Worm (Caenorhabditis elegans) whole organism, L3 larva: ENCODE measurements around the gene C42D4.3.

Experiments
- R02D3.7 ChIP-seq: fragments of 150-350 bp; optimal IDR thresholded peaks from 2 replicates; lab custom pipeline; 2014; ENCODE audit warnings: missing biosample characterization, missing genetic modification characterization
- aly-2 ChIP-seq: fragments of 150-350 bp; optimal IDR thresholded peaks from 2 replicates; lab custom pipeline; 2014; ENCODE audit warnings: missing biosample characterization, missing genetic modification characterization
- ama-1 ChIP-seq: fragments of 150-350 bp; optimal IDR thresholded peaks from 2 replicates; lab custom pipeline; 2018
- ceh-16 ChIP-seq: sonication (generic microtip); optimal IDR thresholded peaks from 2 replicates; lab custom pipeline; 2017; ENCODE audit warnings: missing biosample characterization, missing genetic modification characterization
- ceh-28 ChIP-seq: fragments of 150-350 bp; optimal IDR thresholded peaks from 2 replicates; lab custom pipeline; 2014; ENCODE audit warnings: missing biosample characterization, missing genetic modification reagents, missing genetic modification characterization
- ceh-82 ChIP-seq: fragments of 150-350 bp; optimal IDR thresholded peaks from 2 replicates; lab custom pipeline; 2014; ENCODE audit warnings: missing biosample characterization, missing genetic modification characterization
- ceh-9 ChIP-seq: sonication (generic microtip); optimal IDR thresholded peaks from 2 replicates; lab custom pipeline; 2018; ENCODE audit warnings: missing biosample characterization, missing genetic modification characterization
- daf-12 ChIP-seq: fragments of 150-350 bp; optimal IDR thresholded peaks from 2 replicates; lab custom pipeline; 2014; ENCODE audit warnings: missing biosample characterization, missing genetic modification reagents, missing genetic modification characterization
- egl-27 ChIP-seq: sonication (generic microtip); optimal IDR thresholded peaks from 4 replicates; lab custom pipeline; 2017; ENCODE audit warnings: missing biosample characterization, missing genetic modification reagents, missing genetic modification characterization
- egl-5 ChIP-seq: fragments of 150-350 bp; optimal IDR thresholded peaks from 2 replicates; lab custom pipeline; 2017; ENCODE audit warnings: missing biosample characterization, missing genetic modification reagents, missing genetic modification characterization, inconsistent platforms
- elt-1 ChIP-seq: fragments of 150-350 bp; optimal IDR thresholded peaks from 2 replicates; lab custom pipeline; 2014; ENCODE audit warnings: missing biosample characterization, missing genetic modification characterization
- elt-2 ChIP-seq: sonication (generic microtip); optimal IDR thresholded peaks from 2 replicates; lab custom pipeline; 2016; ENCODE audit warnings: missing genetic modification reagents, mild to moderate bottlenecking, missing genetic modification characterization, missing compliant biosample characterization
- elt-3 ChIP-seq, 3 experiments: fragments of 150-350 bp in 1 of 3; sonication (generic microtip) in 2 of 3; optimal IDR thresholded peaks; 2 replicates in 2 of 3; 4 replicates in 1 of 3; lab custom pipeline; 2014 to 2017; ENCODE audit warnings: missing biosample characterization in 3 of 3, missing genetic modification characterization in 3 of 3
- eor-1 ChIP-seq, 2 experiments: fragments of 150-350 bp; optimal IDR thresholded peaks; 2 replicates each; lab custom pipeline; 2014 to 2018; ENCODE audit warnings: missing biosample characterization in 2 of 2, missing genetic modification characterization in 2 of 2
- fkh-2 ChIP-seq: fragments of 150-350 bp; optimal IDR thresholded peaks from 2 replicates; lab custom pipeline; 2014; ENCODE audit warnings: missing biosample characterization, missing genetic modification reagents, missing genetic modification characterization
- fos-1 ChIP-seq: fragments of 150-350 bp; optimal IDR thresholded peaks from 2 replicates; lab custom pipeline; 2014; ENCODE audit warnings: missing biosample characterization, missing genetic modification characterization
- hmg-11 ChIP-seq: sonication (generic microtip); optimal IDR thresholded peaks from 2 replicates; lab custom pipeline; 2016; ENCODE audit warnings: missing genetic modification characterization, missing compliant biosample characterization
- jun-1 ChIP-seq: fragments of 150-350 bp; optimal IDR thresholded peaks from 2 replicates; lab custom pipeline; 2014; ENCODE audit warnings: missing biosample characterization, missing genetic modification reagents, missing genetic modification characterization
- lin-15B ChIP-seq: fragments of 150-350 bp; optimal IDR thresholded peaks from 2 replicates; lab custom pipeline; 2014; ENCODE audit warnings: missing biosample characterization, missing genetic modification characterization
- lin-39 ChIP-seq: fragments of 150-350 bp; optimal IDR thresholded peaks from 2 replicates; lab custom pipeline; 2018; ENCODE audit warnings: missing biosample characterization, missing genetic modification reagents, missing genetic modification characterization
- lsy-12 ChIP-seq: sonication (generic microtip); optimal IDR thresholded peaks from 2 replicates; lab custom pipeline; 2016; ENCODE audit warnings: mild to moderate bottlenecking, missing genetic modification characterization, missing compliant biosample characterization
- mdl-1 ChIP-seq: fragments of 150-350 bp; optimal IDR thresholded peaks from 2 replicates; lab custom pipeline; 2014; ENCODE audit warnings: missing biosample characterization, missing genetic modification characterization
- mml-1 ChIP-seq: fragments of 150-350 bp; sonication (generic microtip); optimal IDR thresholded peaks from 3 replicates; lab custom pipeline; 2014; ENCODE audit warnings: missing biosample characterization, missing genetic modification characterization
- nhr-11 ChIP-seq: fragments of 150-350 bp; optimal IDR thresholded peaks from 2 replicates; lab custom pipeline; 2014; ENCODE audit warnings: missing biosample characterization, missing genetic modification characterization
- nhr-12 ChIP-seq: fragments of 150-350 bp; optimal IDR thresholded peaks from 2 replicates; lab custom pipeline; 2014; ENCODE audit warnings: missing biosample characterization, missing genetic modification characterization
- nhr-23 ChIP-seq: fragments of 150-350 bp; optimal IDR thresholded peaks from 2 replicates; lab custom pipeline; 2014; ENCODE audit warnings: missing biosample characterization, missing genetic modification reagents, missing genetic modification characterization
- nhr-25 ChIP-seq: sonication (generic microtip); optimal IDR thresholded peaks from 2 replicates; lab custom pipeline; 2017; ENCODE audit warnings: missing biosample characterization, missing genetic modification characterization
- nhr-28 ChIP-seq: fragments of 150-350 bp; optimal IDR thresholded peaks from 2 replicates; lab custom pipeline; 2014; ENCODE audit warnings: missing biosample characterization, missing genetic modification characterization
- nhr-67 ChIP-seq: fragments of 150-350 bp; optimal IDR thresholded peaks from 2 replicates; lab custom pipeline; 2014; ENCODE audit warnings: missing biosample characterization, missing genetic modification characterization
- nhr-76 ChIP-seq: fragments of 150-350 bp; sonication (generic microtip); optimal IDR thresholded peaks from 5 replicates; lab custom pipeline; 2014; ENCODE audit warnings: missing biosample characterization, missing genetic modification characterization
- nhr-77 ChIP-seq: fragments of 150-350 bp; optimal IDR thresholded peaks from 2 replicates; lab custom pipeline; 2014; ENCODE audit warnings: missing biosample characterization, missing genetic modification characterization
- pha-4 ChIP-seq: fragments of 150-350 bp; optimal IDR thresholded peaks from 2 replicates; lab custom pipeline; 2014; ENCODE audit warnings: missing biosample characterization, missing genetic modification reagents, missing genetic modification characterization
- pqm-1 ChIP-seq: fragments of 150-350 bp; optimal IDR thresholded peaks from 2 replicates; lab custom pipeline; 2017; ENCODE audit warnings: missing biosample characterization, missing genetic modification characterization, inconsistent platforms
- sea-2 ChIP-seq: fragments of 150-350 bp; sonication (generic microtip); optimal IDR thresholded peaks from 4 replicates; lab custom pipeline; 2014; ENCODE audit warnings: missing biosample characterization, missing genetic modification reagents, missing genetic modification characterization
- tbx-2 ChIP-seq: sonication (generic microtip); optimal IDR thresholded peaks from 2 replicates; lab custom pipeline; 2016; ENCODE audit warnings: mild to moderate bottlenecking, missing genetic modification characterization, missing compliant biosample characterization
- unc-39 ChIP-seq: sonication (generic microtip); optimal IDR thresholded peaks from 4 replicates; lab custom pipeline; 2017; ENCODE audit warnings: missing biosample characterization, missing genetic modification characterization
- unc-62 ChIP-seq: fragments of 150-350 bp; sonication (generic microtip); optimal IDR thresholded peaks from 4 replicates; lab custom pipeline; 2014; ENCODE audit warnings: missing biosample characterization, missing genetic modification reagents, missing genetic modification characterization
- zag-1 ChIP-seq: fragments of 150-350 bp; optimal IDR thresholded peaks from 2 replicates; lab custom pipeline; 2014; ENCODE audit warnings: missing biosample characterization, missing genetic modification characterization

Gene C42D4.3

DNA sequence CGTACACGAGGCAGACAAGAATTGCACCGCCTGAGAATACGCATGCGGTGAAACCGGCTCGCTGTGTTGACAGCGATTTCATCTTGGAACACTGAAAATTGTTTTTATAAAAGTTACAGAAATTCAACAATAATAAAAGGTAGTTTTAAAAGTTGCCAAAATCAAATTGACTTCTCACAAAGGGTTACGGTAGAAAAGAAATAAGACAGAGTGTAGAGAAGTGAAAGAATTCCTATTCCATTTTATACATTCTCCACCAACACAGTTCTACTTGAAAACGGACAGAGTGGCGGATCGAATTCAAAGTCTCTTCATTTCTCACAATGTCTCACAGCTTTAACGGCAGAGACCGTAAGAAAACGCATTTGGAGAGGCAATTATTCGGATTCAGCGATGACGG, 26.6 kb upstream of the C42D4.3 start, which contains the start of gene col-113:
col-113 (minus strand) TSS at position 101 of the 400 bp plus-strand sequence.
- TF ChIP-seq lin-39 = no peak
- no peak for TF ChIP-seq sea-2 (GFP tag; lab: Kevin White, UChicago)
- TF ChIP-seq R02D3.7 = no peak
- TF ChIP-seq nhr-23 (tag; lab: Kevin White, UChicago) = no peak
- TF ChIP-seq egl-5 (tag; lab: Kevin White, UChicago) = no peak
- TF ChIP-seq hmg-11 (tag; lab: Kevin White, UChicago) = no peak
- no peak for TF ChIP-seq jun-1
- TF ChIP-seq pqm-1 (tag; lab: Kevin White, UChicago) = no peak
- TF ChIP-seq nhr-67 (tag; lab: Kevin White, UChicago) = no peak
- TF ChIP-seq eor-1 (tag; optimal IDR thresholded peaks at IDR 0.05; lab: Kevin White, UChicago) = no peak
- no peak for TF ChIP-seq zag-1 (tag; lab: Kevin White, UChicago)

DNA sequence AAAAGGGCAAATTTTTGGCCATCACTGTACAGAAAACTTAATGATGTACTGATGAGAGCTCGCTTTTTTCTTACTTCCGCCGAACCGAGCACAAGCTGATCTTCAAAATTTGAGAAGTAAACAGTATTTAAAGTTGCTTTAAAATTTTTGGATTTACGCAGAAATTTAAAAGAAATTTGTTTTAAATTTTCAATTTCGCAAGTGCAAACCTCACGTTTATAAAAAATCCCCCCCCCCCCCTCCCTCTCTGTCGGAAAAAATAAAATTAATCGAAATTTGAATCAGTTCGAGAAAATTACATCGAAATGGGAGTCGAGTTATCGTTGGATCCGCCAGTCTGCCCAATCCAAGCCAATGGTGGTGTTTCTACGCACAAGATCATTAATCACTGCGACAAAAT, 25.7 kb upstream of the C42D4.3 start, which contains the start of gene C34D4.3:
C34D4.3 (plus strand) TSS at position 301 of the 400 bp plus-strand sequence.
- no peak for TF ChIP-seq lin-39
- no peak for TF ChIP-seq eor-1 (tag; optimal IDR thresholded peaks at IDR 0.05; lab: Kevin White, UChicago)
- no peak for TF ChIP-seq nhr-77
- TF ChIP-seq lin-15B (tag; lab: Kevin White, UChicago) = no peak
- TF ChIP-seq fos-1 (tag; lab: Kevin White, UChicago) = no peak
- TF ChIP-seq mdl-1 (tag; lab: Kevin White, UChicago) = no peak
- no peak for TF ChIP-seq nhr-25 (tag; lab: Kevin White, UChicago)
- no peak for TF ChIP-seq nhr-12 (tag; lab: Kevin White, UChicago)
- no peak for TF ChIP-seq pqm-1 (tag; lab: Kevin White, UChicago)
- TF ChIP-seq lsy-12 (tag; lab: Kevin White, UChicago) = no peak
- TF ChIP-seq ceh-82 = no peak
- no peak for TF ChIP-seq ceh-16 (tag; lab: Kevin White, UChicago)
- no peak for TF ChIP-seq nhr-67 (tag; lab: Kevin White, UChicago)
- TF ChIP-seq egl-5 (tag; lab: Kevin White, UChicago) = no peak
- no peak for TF ChIP-seq R02D3.7
- no peak for TF ChIP-seq sea-2 (GFP tag; lab: Kevin White, UChicago)
- no peak for TF ChIP-seq nhr-76 (tag; lab: Kevin White, UChicago)
- no peak for TF ChIP-seq ama-1 (lab: Kevin White, UChicago)
- TF ChIP-seq elt-1 (tag; lab: Kevin White, UChicago) = no peak
- no peak for TF ChIP-seq nhr-11 (tag; lab: Kevin White, UChicago)

DNA sequence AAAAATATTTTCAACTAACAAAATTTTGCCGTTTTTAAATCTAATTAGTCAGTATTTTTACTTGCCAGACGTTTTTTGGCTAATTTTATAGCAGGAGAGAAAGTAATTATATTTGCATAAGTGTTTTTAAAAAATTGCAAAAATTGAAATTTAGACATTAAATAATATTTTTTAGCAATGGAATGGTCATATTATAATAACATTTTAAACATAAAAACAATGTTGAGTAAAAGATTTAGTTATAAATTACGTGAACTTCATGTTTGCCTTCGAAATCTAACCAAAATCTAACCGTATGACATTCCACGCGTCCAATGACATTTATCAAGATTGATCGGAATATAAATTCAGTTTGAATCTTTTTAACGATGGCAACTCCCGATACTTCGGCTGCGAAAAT, 24.7 kb upstream of the C42D4.3 start, which contains the start of gene C34D4.2:
C34D4.2 (plus strand) TSS at position 301 of the 400 bp plus-strand sequence.
- TF ChIP-seq elt-3 (tag; optimal IDR thresholded peaks at IDR 0.05; lab: Kevin White, UChicago) (no peak), ceh-82 (no peak), R02D3.7 (no peak), fkh-2 (tag; lab: Kevin White, UChicago) (no peak), ama-1 (lab: Kevin White, UChicago) (no peak), nhr-25 (tag; lab: Kevin White, UChicago) (no peak), pha-4 (tag; lab: Kevin White, UChicago) (no peak), unc-39 (tag; lab: Kevin White, UChicago) (no peak), egl-27 (tag; lab: Kevin White, UChicago) (no peak), nhr-77 (no peak), ceh-16 (tag; lab: Kevin White, UChicago) (no peak), elt-2 (tag; lab: Kevin White, UChicago) (no peak), nhr-76 (tag; lab: Kevin White, UChicago) (no peak), tbx-2 (tag; lab: Kevin White, UChicago) (no peak), aly-2 (tag; lab: Kevin White, UChicago) (no peak), jun-1 (no peak), nhr-23 (tag; lab: Kevin White, UChicago) (no peak), mml-1 (tag; lab: Kevin White, UChicago) (no peak), zag-1 (tag; lab: Kevin White, UChicago) (no peak), egl-5 (tag; lab: Kevin White, UChicago) (no peak)
- TF ChIP-seq, all 47 proteins: peak for 0

DNA sequence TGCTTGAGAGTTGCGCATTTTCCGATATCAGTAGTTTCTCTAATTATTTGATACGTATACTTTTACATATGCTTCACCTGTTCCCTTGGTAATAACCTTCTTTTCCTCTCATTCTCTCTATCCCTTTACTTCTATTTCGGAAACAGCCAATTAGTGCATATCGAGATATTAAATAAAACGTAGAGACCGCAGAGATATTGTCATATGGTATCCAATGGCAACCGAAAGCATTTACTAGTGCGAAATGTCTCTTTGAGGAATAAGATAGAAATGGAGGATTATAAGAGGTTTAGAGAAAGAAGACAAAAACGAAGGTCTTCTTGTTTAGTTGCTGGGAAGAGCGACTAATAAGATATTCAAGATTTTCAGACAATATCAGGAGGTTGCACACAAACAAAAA, 22.7 kb upstream of the C42D4.3 start, which contains the start of gene maph-9:
maph-9 (plus strand) TSS at position 273 of the 400 bp plus-strand sequence.
- TF ChIP-seq egl-27 (tag; lab: Kevin White, UChicago) (no peak), eor-1 (tag; optimal IDR thresholded peaks at IDR 0.05; lab: Kevin White, UChicago) (no peak), daf-12 (tag; lab: Kevin White, UChicago) (no peak), ama-1 (lab: Kevin White, UChicago) (no peak), ceh-28 (tag; lab: Kevin White, UChicago) (no peak), ceh-9 (tag; lab: Kevin White, UChicago) (no peak), sea-2 (GFP tag; lab: Kevin White, UChicago) (no peak), nhr-28 (tag; lab: Kevin White, UChicago) (no peak), unc-62 (no peak)
